Fruit fly (Drosophila melanogaster) whole organism, prepupa: ENCODE measurements around the gene nebu.

Experiments used
- Blimp-1 ChIP-seq: fragments of 200-800 bp; sonication (Bioruptor generic); optimal IDR thresholded peaks from 3 replicates; lab custom pipeline; 2017; ENCODE audit warnings: missing biosample characterization, missing genetic modification characterization, mild to moderate bottlenecking, moderate library complexity, missing genetic modification reagents
- CG10631 ChIP-seq: fragments of 200-800 bp; sonication (Bioruptor generic); optimal IDR thresholded peaks from 2 replicates; lab custom pipeline; 2016; ENCODE audit warnings: missing biosample characterization, missing genetic modification characterization
- CG11294 ChIP-seq: fragments of 200-800 bp; sonication (Bioruptor generic); IDR thresholded peaks from 2 replicates; pipeline ENCODE4 v1.3.6; 2022; ENCODE audit warnings: missing biosample characterization, missing genetic modification characterization
- CG15336 ChIP-seq: fragments of 200-800 bp; sonication (Bioruptor generic); IDR thresholded peaks from 2 replicates; pipeline ENCODE4 v1.3.6; 2022; ENCODE audit warnings: missing biosample characterization, missing genetic modification characterization
- CG16779 ChIP-seq: fragments of 200-800 bp; sonication (Bioruptor generic); optimal IDR thresholded peaks from 3 replicates; lab custom pipeline; 2017; ENCODE audit warnings: missing biosample characterization, mild to moderate bottlenecking, missing genetic modification characterization
- CG31627 ChIP-seq: fragments of 200-800 bp; sonication (Bioruptor generic); optimal IDR thresholded peaks from 3 replicates; lab custom pipeline; 2016; ENCODE audit warnings: missing biosample characterization, missing genetic modification characterization
- CG6163 ChIP-seq: fragments of 200-800 bp; sonication (Bioruptor generic); IDR thresholded peaks from 3 replicates; pipeline ENCODE4 v1.3.6; 2022; ENCODE audit warnings: missing biosample characterization, missing genetic modification characterization
- CG6276 ChIP-seq: fragments of 200-800 bp; sonication (Bioruptor generic); optimal IDR thresholded peaks from 2 replicates; lab custom pipeline; 2017; ENCODE audit warnings: missing biosample characterization, mild to moderate bottlenecking, missing genetic modification characterization
- CG6854 ChIP-seq: fragments of 200-800 bp; sonication (Bioruptor generic); optimal IDR thresholded peaks from 2 replicates; lab custom pipeline; 2017; ENCODE audit warnings: missing biosample characterization, mild to moderate bottlenecking, missing genetic modification characterization
- CG7368 ChIP-seq: fragments of 200-800 bp; sonication (Bioruptor generic); optimal IDR thresholded peaks from 3 replicates; lab custom pipeline; 2016; ENCODE audit warnings: missing biosample characterization, missing genetic modification characterization
- CG8119 ChIP-seq: fragments of 200-800 bp; sonication (Bioruptor generic); IDR thresholded peaks from 3 replicates; pipeline ENCODE4 v1.3.6; 2022; ENCODE audit warnings: missing biosample characterization, missing genetic modification characterization
- CG8632 ChIP-seq: fragments of 200-800 bp; sonication (Bioruptor generic); optimal IDR thresholded peaks from 3 replicates; lab custom pipeline; 2016; ENCODE audit warnings: missing biosample characterization, missing genetic modification characterization
- Eip78C ChIP-seq: fragments of 200-800 bp; sonication (Bioruptor generic); peaks from one replicate; lab custom pipeline; 2016; ENCODE audit warnings: missing biosample characterization, missing genetic modification characterization
- Eip93F ChIP-seq: fragments of 200-800 bp; sonication (Bioruptor generic); optimal IDR thresholded peaks from 2 replicates; lab custom pipeline; 2016; ENCODE audit warnings: missing biosample characterization, mild to moderate bottlenecking, missing genetic modification characterization
- Ets21C ChIP-seq: fragments of 200-800 bp; sonication (Bioruptor generic); optimal IDR thresholded peaks from 3 replicates; lab custom pipeline; 2016; ENCODE audit warnings: missing biosample characterization, missing genetic modification characterization
- Gug ChIP-seq: fragments of 200-800 bp; sonication (Bioruptor generic); IDR thresholded peaks from 2 replicates; pipeline ENCODE4 v1.3.6; 2022; ENCODE audit warnings: missing biosample characterization, missing genetic modification characterization
- Hr38 ChIP-seq: sonication (Bioruptor generic); optimal IDR thresholded peaks from 2 replicates; lab custom pipeline; 2016; ENCODE audit warnings: missing biosample characterization, missing genetic modification characterization
- Hr4 ChIP-seq: fragments of 200-800 bp; sonication (Bioruptor generic); optimal IDR thresholded peaks from 3 replicates; lab custom pipeline; 2016; ENCODE audit warnings: missing biosample characterization, missing genetic modification characterization
- Lpt ChIP-seq: fragments of 200-800 bp; sonication (Bioruptor generic); optimal IDR thresholded peaks from 3 replicates; lab custom pipeline; 2016; ENCODE audit warnings: missing biosample characterization, missing genetic modification characterization
- Met ChIP-seq: fragments of 200-800 bp; sonication (Bioruptor generic); optimal IDR thresholded peaks from 3 replicates; lab custom pipeline; 2016; ENCODE audit warnings: missing biosample characterization, missing genetic modification characterization
- Sox14 ChIP-seq: fragments of 200-800 bp; sonication (Bioruptor generic); optimal IDR thresholded peaks from 3 replicates; lab custom pipeline; 2016; ENCODE audit warnings: missing biosample characterization, missing genetic modification characterization
- achi ChIP-seq: fragments of 200-800 bp; sonication (Bioruptor generic); optimal IDR thresholded peaks from 3 replicates; lab custom pipeline; 2016; ENCODE audit warnings: missing biosample characterization, missing genetic modification characterization
- acj6 ChIP-seq: fragments of 200-800 bp; sonication (Bioruptor generic); optimal IDR thresholded peaks from 3 replicates; lab custom pipeline; 2016; ENCODE audit warnings: missing biosample characterization, missing genetic modification characterization
- cyc ChIP-seq: fragments of 200-800 bp; sonication (Bioruptor generic); optimal IDR thresholded peaks from 3 replicates; lab custom pipeline; 2016; ENCODE audit warnings: missing biosample characterization, missing genetic modification characterization
- dac ChIP-seq: fragments of 200-800 bp; sonication (Bioruptor generic); optimal IDR thresholded peaks from 2 replicates; lab custom pipeline; 2017; ENCODE audit warnings: missing biosample characterization, mild to moderate bottlenecking, missing genetic modification characterization
- dsx ChIP-seq: fragments of 200-800 bp; optimal IDR thresholded peaks from 3 replicates; lab custom pipeline; 2019; ENCODE audit warnings: missing biosample characterization, mild to moderate bottlenecking, missing genetic modification characterization, moderate library complexity; ENCODE audit not compliant: poor library complexity, severe bottlenecking
- eg ChIP-seq: fragments of 200-800 bp; sonication (Bioruptor generic); IDR thresholded peaks from 3 replicates; pipeline ENCODE4 v1.3.6; 2022; ENCODE audit warnings: missing biosample characterization, missing genetic modification characterization
- esn ChIP-seq: fragments of 200-800 bp; sonication (Bioruptor generic); optimal IDR thresholded peaks from 2 replicates; lab custom pipeline; 2016; ENCODE audit warnings: missing biosample characterization, mild to moderate bottlenecking, missing genetic modification characterization, moderate library complexity
- fd59A ChIP-seq: fragments of 200-800 bp; sonication (Bioruptor generic); optimal IDR thresholded peaks from 2 replicates; lab custom pipeline; 2017; ENCODE audit warnings: missing biosample characterization, mild to moderate bottlenecking, missing genetic modification characterization, missing genetic modification reagents
- fkh ChIP-seq: fragments of 200-800 bp; sonication (Bioruptor generic); optimal IDR thresholded peaks from 3 replicates; lab custom pipeline; 2017; ENCODE audit warnings: missing biosample characterization, mild to moderate bottlenecking, missing genetic modification characterization, moderate library complexity
- net ChIP-seq: fragments of 200-800 bp; sonication (Bioruptor generic); optimal IDR thresholded peaks from 3 replicates; lab custom pipeline; 2016; ENCODE audit warnings: missing biosample characterization, missing genetic modification characterization
- pdm3 ChIP-seq: fragments of 200-800 bp; sonication (Bioruptor generic); optimal IDR thresholded peaks from 3 replicates; lab custom pipeline; 2016; ENCODE audit warnings: missing biosample characterization, missing genetic modification characterization
- salr ChIP-seq, 2 experiments: fragments of 200-800 bp; sonication (Bioruptor generic); optimal IDR thresholded peaks; 3 replicates each; lab custom pipeline; 2016 to 2018; ENCODE audit warnings: missing biosample characterization in 2 of 2, missing genetic modification characterization in 2 of 2, mild to moderate bottlenecking in 1 of 2
- svp ChIP-seq: fragments of 200-800 bp; sonication (Bioruptor generic); peaks from one replicate; lab custom pipeline; 2016; ENCODE audit warnings: missing biosample characterization, missing genetic modification characterization
- vri ChIP-seq: fragments of 200-800 bp; sonication (Bioruptor generic); optimal IDR thresholded peaks from 3 replicates; lab custom pipeline; 2016; ENCODE audit warnings: missing biosample characterization, mild to moderate bottlenecking, missing genetic modification characterization

The nebu gene

dm6 chr3L:12835511-12836479 is 7.1 kb downstream of the nebu start:
- TF ChIP-seq esn (GFP tag; lab: Kevin White, UChicago): peak; percentile 3
- TF ChIP-seq CG11294 (GFP tag; lab: Robert Waterston, UW): no peak
- no peak for TF ChIP-seq eg (GFP tag; lab: Robert Waterston, UW)
- no peak for TF ChIP-seq CG8632 (GFP tag; lab: Kevin White, UChicago)
- no peak for TF ChIP-seq dsx (GFP tag; lab: Kevin White, UChicago)
- TF ChIP-seq Ets21C (GFP tag; lab: Kevin White, UChicago): no peak
- TF ChIP-seq CG6276 (GFP tag; lab: Kevin White, UChicago): no peak
- TF ChIP-seq CG15336 (GFP tag; lab: Robert Waterston, UW): no peak
- TF ChIP-seq CG10631 (GFP tag; lab: Kevin White, UChicago): no peak
- TF ChIP-seq cyc (GFP tag; lab: Kevin White, UChicago): no peak
- TF ChIP-seq Gug: no peak
- no peak for TF ChIP-seq achi (GFP tag; lab: Kevin White, UChicago)
- TF ChIP-seq CG6163 (GFP tag; lab: Robert Waterston, UW): no peak
- no peak for TF ChIP-seq net (GFP tag; lab: Kevin White, UChicago)
- TF ChIP-seq Eip93F: no peak
- TF ChIP-seq Eip78C (GFP tag; lab: Kevin White, UChicago): peak; percentile 62
- no peak for TF ChIP-seq Blimp-1 (GFP tag; lab: Kevin White, UChicago)
- no peak for TF ChIP-seq salr (GFP tag; optimal IDR thresholded peaks at IDR 0.05; lab: Kevin White, UChicago)
- TF ChIP-seq dac (GFP tag; lab: Kevin White, UChicago): no peak
- no peak for TF ChIP-seq CG16779 (tag; lab: Kevin White, UChicago)
- no peak for TF ChIP-seq Lpt (GFP tag; lab: Kevin White, UChicago)
- no peak for TF ChIP-seq CG31627
- no peak for TF ChIP-seq CG6854 (GFP tag; lab: Kevin White, UChicago)
- no peak for TF ChIP-seq Hr38 (GFP tag; lab: Kevin White, UChicago)
- no peak for TF ChIP-seq acj6 (GFP tag; lab: Kevin White, UChicago)
- peak; percentile 88 for TF ChIP-seq fkh (GFP tag; lab: Kevin White, UChicago)
- peak; percentile 85 for TF ChIP-seq vri (GFP tag; lab: Kevin White, UChicago)
- peak; percentile 57 for TF ChIP-seq svp (GFP tag; lab: Kevin White, UChicago)
- TF ChIP-seq Hr4 (GFP tag; lab: Kevin White, UChicago): no peak
- no peak for TF ChIP-seq Sox14 (GFP tag; lab: Kevin White, UChicago)
- no peak for TF ChIP-seq pdm3 (GFP tag; lab: Kevin White, UChicago)
- no peak for TF ChIP-seq CG7368 (GFP tag; lab: Kevin White, UChicago)

dm6 chr3L:12834526-12835213 is 8.2 kb downstream of the nebu start:
- TF ChIP-seq fkh (GFP tag; lab: Kevin White, UChicago): peak; percentile 44
- TF ChIP-seq CG31627: no peak
- TF ChIP-seq Gug: no peak
- TF ChIP-seq fd59A (GFP tag; lab: Kevin White, UChicago): no peak
- TF ChIP-seq CG8119 (GFP tag; lab: Robert Waterston, UW): peak; percentile 20; the same call in 1 of the 3 replicates
- peak; percentile 82 for TF ChIP-seq svp (GFP tag; lab: Kevin White, UChicago)
- TF ChIP-seq Met: no peak
- TF ChIP-seq Eip78C (GFP tag; lab: Kevin White, UChicago): peak; percentile 9
- 0 out of 3 replicates have a peak, but pooled peaks have one; percentile 16 for TF ChIP-seq CG6163 (GFP tag; lab: Robert Waterston, UW)
